Fruit fly (Drosophila melanogaster): ENCODE results near the gene Taf3.

Taf3 gene

dm6 chr4:488828-489560 lies 22.4 kb upstream of the Taf3 start, which contains the start of gene Asator (continued):
- no peak for TF ChIP-seq HLHmδ (GFP tag; optimal IDR thresholded peaks at IDR 0.05)
- TF ChIP-seq odd (GFP tag; optimal IDR thresholded peaks at IDR 0.05) = peak; percentile 26
- peak; percentile 25; the same call in 1 of the 2 replicates for TF ChIP-seq bbx (GFP tag; IDR thresholded peaks at IDR 0.05; ENCODE audit: partially characterized antibody)
- peak; percentile 60 for TF ChIP-seq Dad (GFP tag; optimal IDR thresholded peaks at IDR 0.05)
- peak; percentile 47 for TF ChIP-seq Oli (tag; optimal IDR thresholded peaks at IDR 0.05)
- peak; percentile 41; the same call in 1 of the 2 replicates for TF ChIP-seq CG10366 (GFP tag; IDR thresholded peaks at IDR 0.05)
- TF ChIP-seq fd64A (GFP tag; optimal IDR thresholded peaks at IDR 0.05) = no peak
- peak; percentile 49 for TF ChIP-seq vvl (GFP tag; IDR thresholded peaks at IDR 0.05)
- peak; percentile 49 for TF ChIP-seq CG6854 (GFP tag; optimal IDR thresholded peaks at IDR 0.05)
- no peak for TF ChIP-seq NC2α (GFP tag; optimal IDR thresholded peaks at IDR 0.05)
- peak; percentile 34 for TF ChIP-seq CG15514 (GFP tag; optimal IDR thresholded peaks at IDR 0.05)
- peak; percentile 15 for TF ChIP-seq CG4328 (GFP tag; optimal IDR thresholded peaks at IDR 0.05)
- no peak for TF ChIP-seq Dip2 (GFP tag; IDR thresholded peaks at IDR 0.05)
- peak; percentile 47 for TF ChIP-seq NfI (GFP tag; optimal IDR thresholded peaks at IDR 0.05)
- peak; percentile 60 for TF ChIP-seq HmgZ (tag; optimal IDR thresholded peaks at IDR 0.05)
- TF ChIP-seq pum (GFP tag; optimal IDR thresholded peaks at IDR 0.05) = peak; percentile 59

dm6 chr4:487480-487879 lies 20.9 kb upstream of the Taf3 start:
- TF ChIP-seq onecut (GFP tag; IDR thresholded peaks at IDR 0.05) (peak; percentile 95), CG10267 (tag; optimal IDR thresholded peaks at IDR 0.05) (peak; percentile 11), D19A (tag; optimal IDR thresholded peaks at IDR 0.05) (peak; percentile 61), Hsf (GFP tag; optimal IDR thresholded peaks at IDR 0.05) (no peak), CG10431 (GFP tag; optimal IDR thresholded peaks at IDR 0.05) (peak; percentile 30), CG6254 (GFP tag; optimal IDR thresholded peaks at IDR 0.05) (peak; percentile 24), prd (optimal IDR thresholded peaks at IDR 0.05) (no peak), prd (GFP tag; IDR thresholded peaks at IDR 0.05) (no peak), CG4424 (GFP tag; optimal IDR thresholded peaks at IDR 0.05) (no peak), otp (GFP tag; IDR thresholded peaks at IDR 0.05) (no peak), CG7556 (GFP tag; optimal IDR thresholded peaks at IDR 0.05) (no peak), CG17829 (tag; optimal IDR thresholded peaks at IDR 0.05) (peak; percentile 10), kni (GFP tag; optimal IDR thresholded peaks at IDR 0.05) (peak; percentile 50), CG30020 (tag; optimal IDR thresholded peaks at IDR 0.05) (no peak), CG18262 (tag; optimal IDR thresholded peaks at IDR 0.05) (peak; percentile 11), CG17385 (GFP tag; optimal IDR thresholded peaks at IDR 0.05) (no peak), CG2875 (GFP tag; optimal IDR thresholded peaks at IDR 0.05) (peak; percentile 21), PHDP (tag; optimal IDR thresholded peaks at IDR 0.05) (peak; percentile 7), ci (GFP tag; IDR thresholded peaks at IDR 0.05) (peak; percentile 11; the same call in 1 of the 3 replicates), grau (tag; optimal IDR thresholded peaks at IDR 0.05) (peak; percentile 7), CG2678 (tag; optimal IDR thresholded peaks at IDR 0.05) (peak; percentile 13), CoRest (tag; optimal IDR thresholded peaks at IDR 0.05) (peak; percentile 4), ATbp (GFP tag; optimal IDR thresholded peaks at IDR 0.05) (peak; percentile 32), D19B (GFP tag; optimal IDR thresholded peaks at IDR 0.05) (no peak), dmrt11E (tag; optimal IDR thresholded peaks at IDR 0.05) (peak; percentile 35), phol (tag; optimal IDR thresholded peaks at IDR 0.05) (peak; percentile 1), fd102C (GFP tag; optimal IDR thresholded peaks at IDR 0.05) (peak; percentile 21), CHES-1-like (GFP tag; optimal IDR thresholded peaks at IDR 0.05) (no peak), CG2712 (tag; optimal IDR thresholded peaks at IDR 0.05) (peak; percentile 3), CG1529 (GFP tag; optimal IDR thresholded peaks at IDR 0.05) (no peak), CG10979 (tag; optimal IDR thresholded peaks at IDR 0.05) (peak; percentile 35), CG12391 (tag; optimal IDR thresholded peaks at IDR 0.05) (peak; percentile 9)
